Worm (Caenorhabditis elegans): ENCODE measurements around the gene Y54F10BM.9.

Y54F10BM.9 gene

DNA sequence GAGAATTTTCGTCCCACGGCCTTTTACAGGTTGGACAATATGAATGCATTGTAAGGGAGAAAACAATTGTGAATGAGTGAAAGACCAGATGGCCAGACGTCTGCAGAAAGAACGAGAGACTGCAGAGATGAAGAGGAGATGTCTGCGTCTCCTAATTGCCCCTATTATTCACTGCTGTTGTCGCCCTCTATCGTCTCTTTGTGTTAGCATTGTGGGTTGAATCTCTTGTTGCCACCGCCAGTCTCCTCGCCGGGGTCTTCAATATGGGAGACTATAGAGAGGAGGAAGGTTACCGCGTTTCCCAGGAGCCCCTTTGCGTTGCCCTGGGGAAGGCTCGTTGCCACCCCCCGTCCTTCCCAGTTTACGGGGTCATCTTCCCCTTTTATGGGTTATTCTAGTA lies at the start of gene Y54F10BM.9:
TSS of gene Y54F10BM.9 (minus strand) at position 61 of the 400 bp plus-strand sequence.
- peak; percentile 58; the same call in 1 of the 2 replicates for TF ChIP-seq lin-26 (GFP tag; IDR thresholded peaks at IDR 0.05)
- peak; percentile 18; the same call in 1 of the 2 replicates for TF ChIP-seq mcd-1 (GFP tag; IDR thresholded peaks at IDR 0.05)
- TF ChIP-seq Y67H2A.10 (GFP tag; conservative IDR thresholded peaks at IDR 0.05), result no peak
- TF ChIP-seq hmg-1.2 (GFP tag; IDR thresholded peaks at IDR 0.05), result peak; percentile 74; the same call in 1 of the 2 replicates
- TF ChIP-seq ztf-26 (tag; optimal IDR thresholded peaks at IDR 0.05), result no peak
- TF ChIP-seq aptf-2 (GFP tag; conservative IDR thresholded peaks at IDR 0.05), result peak; percentile 89
- TF ChIP-seq madf-6 (GFP tag; IDR thresholded peaks at IDR 0.05), result peak; percentile 10; the same call in 1 of the 2 replicates
- TF ChIP-seq ceh-27 (GFP tag; optimal IDR thresholded peaks at IDR 0.05), result peak; percentile 8

DNA sequence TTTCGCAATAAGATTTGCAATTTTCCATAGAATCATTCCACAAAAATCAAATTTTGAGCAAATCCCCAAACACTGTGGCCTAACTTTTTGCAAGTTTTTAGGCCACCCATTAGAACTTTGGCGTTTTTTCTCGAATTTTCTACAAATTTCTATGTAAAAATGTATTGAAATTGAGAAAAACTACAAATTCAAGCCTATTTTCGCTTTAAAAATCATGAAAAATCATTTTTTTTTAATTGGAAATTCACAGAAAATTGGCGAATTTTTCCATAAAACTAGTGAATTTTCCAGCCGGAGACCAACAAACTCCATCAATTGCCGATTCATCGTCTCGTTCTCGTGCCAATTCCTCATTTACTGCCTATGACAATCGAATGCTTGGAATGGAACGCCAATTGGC lies 45.2 kb upstream of the Y54F10BM.9 start:
- no peak for TF ChIP-seq him-1 (tag; optimal IDR thresholded peaks at IDR 0.05)
- TF ChIP-seq sdz-38 (tag; optimal IDR thresholded peaks at IDR 0.05), result no peak
- TF ChIP-seq die-1 (tag; optimal IDR thresholded peaks at IDR 0.05), result no peak
- TF ChIP-seq cebp-2 (GFP tag; IDR thresholded peaks at IDR 0.05), result no peak
- no peak for TF ChIP-seq cebp-1 (GFP tag; IDR thresholded peaks at IDR 0.05)
- TF ChIP-seq cebp-1 (tag; optimal IDR thresholded peaks at IDR 0.05), result no peak
- TF ChIP-seq ama-1 (optimal IDR thresholded peaks at IDR 0.05), result no peak
- TF ChIP-seq ama-1 (GFP tag; optimal IDR thresholded peaks at IDR 0.05), result no peak
- no peak for TF ChIP-seq zfh-2 (GFP tag; conservative IDR thresholded peaks at IDR 0.05)
- no peak for TF ChIP-seq madf-6 (GFP tag; IDR thresholded peaks at IDR 0.05)
- TF ChIP-seq ZK185.1 (tag; optimal IDR thresholded peaks at IDR 0.05; ENCODE audit: poor library complexity, severe bottlenecking), result no peak
- TF ChIP-seq xnd-1 (tag; optimal IDR thresholded peaks at IDR 0.05), result no peak
- no peak for TF ChIP-seq ceh-40 (GFP tag; IDR thresholded peaks at IDR 0.05)
- no peak for TF ChIP-seq tlf-1 (GFP tag; optimal IDR thresholded peaks at IDR 0.05)
- no peak for TF ChIP-seq F57C9.4 (tag; optimal IDR thresholded peaks at IDR 0.05)
- no peak for TF ChIP-seq hrde-1 (tag; optimal IDR thresholded peaks at IDR 0.05; ENCODE audit: borderline replicate concordance)
- TF ChIP-seq hsf-1 (GFP tag; IDR thresholded peaks at IDR 0.05), result no peak
- TF ChIP-seq hlh-12 (tag; optimal IDR thresholded peaks at IDR 0.05), result no peak
- no peak for TF ChIP-seq lin-26 (GFP tag; IDR thresholded peaks at IDR 0.05)

DNA sequence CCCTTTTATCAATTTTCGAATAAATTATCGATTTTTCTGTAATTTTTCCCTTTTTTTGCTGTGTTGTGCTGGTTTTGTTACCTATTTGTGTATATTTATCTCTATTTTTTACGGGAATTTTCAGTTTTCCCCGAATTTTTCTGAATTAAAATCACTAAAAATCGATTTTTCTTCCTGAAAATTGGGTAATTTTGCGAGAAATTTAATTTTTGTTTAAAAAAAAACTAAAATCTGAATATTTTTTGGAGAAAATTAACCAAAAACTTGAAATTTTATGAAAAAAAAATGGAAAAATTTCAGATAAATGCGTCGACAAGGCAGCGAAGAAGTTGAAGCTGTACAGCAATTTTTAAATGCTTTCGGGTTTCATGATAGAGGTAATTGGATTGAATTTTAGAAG lies 42.6 kb upstream of the Y54F10BM.9 start, which contains the start of gene gip-1:
TSS of gene gip-1 (plus strand) at position 301 of the 400 bp plus-strand sequence.
- TF ChIP-seq mxl-1 (tag; optimal IDR thresholded peaks at IDR 0.05) (no peak), nfyb-1 (GFP tag; IDR thresholded peaks at IDR 0.05) (no peak), ceh-100 (GFP tag; IDR thresholded peaks at IDR 0.05) (no peak), akir-1 (GFP tag; optimal IDR thresholded peaks at IDR 0.05) (no peak), pha-4 (tag; optimal IDR thresholded peaks at IDR 0.05) (no peak), T26A5.8 (tag; optimal IDR thresholded peaks at IDR 0.05) (no peak), lag-1 (GFP tag; IDR thresholded peaks at IDR 0.05) (no peak), tbx-9 (tag; optimal IDR thresholded peaks at IDR 0.05; ENCODE audit: borderline replicate concordance) (no peak), nhr-120 (GFP tag; IDR thresholded peaks at IDR 0.05) (no peak), B0035.1 (tag; optimal IDR thresholded peaks at IDR 0.05) (no peak), dpff-1 (tag; optimal IDR thresholded peaks at IDR 0.05) (no peak), rpc-1 (optimal IDR thresholded peaks at IDR 0.05) (no peak), rpc-1 (tag; optimal IDR thresholded peaks at IDR 0.05) (no peak), let-607 (tag; optimal IDR thresholded peaks at IDR 0.05) (no peak), lin-26 (GFP tag; IDR thresholded peaks at IDR 0.05) (no peak), rcor-1 (GFP tag; IDR thresholded peaks at IDR 0.05) (no peak), ceh-58 (GFP tag; IDR thresholded peaks at IDR 0.05) (no peak), aptf-2 (GFP tag; conservative IDR thresholded peaks at IDR 0.05) (no peak), zfh-2 (GFP tag; conservative IDR thresholded peaks at IDR 0.05) (no peak), B0261.1 (tag; optimal IDR thresholded peaks at IDR 0.05) (no peak)
